Worm (Caenorhabditis elegans) whole organism, L4 larva: ENCODE measurements around the gene mig-22.

Experiments used
- D1046.2 ChIP-seq: fragments of 200-800 bp; sonication (Bioruptor generic); IDR thresholded peaks from 2 replicates; pipeline ENCODE4 v1.3.6; 2022; ENCODE audit warnings: missing genetic modification characterization, missing compliant biosample characterization
- F10B5.3 ChIP-seq: sonication (generic microtip); optimal IDR thresholded peaks from 2 replicates; lab custom pipeline; 2016; ENCODE audit warnings: mild to moderate bottlenecking, missing genetic modification characterization, missing compliant biosample characterization
- F26F4.8 ChIP-seq: fragments of 200-800 bp; sonication (Bioruptor generic); conservative IDR thresholded peaks from 2 replicates; pipeline ENCODE4 v1.3.6; 2022; ENCODE audit warnings: missing genetic modification characterization, missing compliant biosample characterization
- R02D3.7 ChIP-seq: fragments of 150-350 bp; sonication (generic microtip); optimal IDR thresholded peaks from 3 replicates; lab custom pipeline; 2014; ENCODE audit warnings: missing biosample characterization, missing genetic modification characterization
- T26A8.4 ChIP-seq: fragments of 200-800 bp; sonication (Bioruptor generic); IDR thresholded peaks from 2 replicates; pipeline ENCODE4 v1.3.6; 2022; ENCODE audit warnings: missing genetic modification characterization, missing compliant biosample characterization
- Y48G9A.11 ChIP-seq: fragments of 200-800 bp; sonication (Bioruptor generic); IDR thresholded peaks from 2 replicates; pipeline ENCODE4 v1.3.6; 2022; ENCODE audit warnings: missing genetic modification reagents, missing genetic modification characterization, missing compliant biosample characterization
- ZK337.2 ChIP-seq: fragments of 200-800 bp; sonication (Bioruptor generic); IDR thresholded peaks from 2 replicates; pipeline ENCODE4 v1.3.6; 2022; ENCODE audit warnings: missing genetic modification reagents, missing genetic modification characterization, missing compliant biosample characterization
- aly-2 ChIP-seq: sonication (generic microtip); optimal IDR thresholded peaks from 2 replicates; lab custom pipeline; 2018; ENCODE audit warnings: missing biosample characterization, missing genetic modification characterization
- ama-1 ChIP-seq: fragments of 150-350 bp; optimal IDR thresholded peaks from 2 replicates; lab custom pipeline; 2014; ENCODE audit warnings: inconsistent platforms, mixed read lengths
- ceh-32 ChIP-seq: sonication (generic microtip); optimal IDR thresholded peaks from 2 replicates; lab custom pipeline; 2016; ENCODE audit warnings: mild to moderate bottlenecking, missing genetic modification characterization, missing compliant biosample characterization; ENCODE audit not compliant: poor library complexity
- ces-1 ChIP-seq: fragments of 150-350 bp; sonication (generic microtip); optimal IDR thresholded peaks from 4 replicates; lab custom pipeline; 2014; ENCODE audit warnings: missing biosample characterization, missing genetic modification reagents, missing genetic modification characterization
- cey-2 ChIP-seq: sonication (generic microtip); optimal IDR thresholded peaks from 3 replicates; lab custom pipeline; 2017; ENCODE audit warnings: missing genetic modification characterization, mild to moderate bottlenecking, missing compliant biosample characterization, antibody characterized with exemption, borderline replicate concordance; ENCODE audit not compliant: insufficient read depth
- daf-19 ChIP-seq: fragments of 200-800 bp; sonication (Bioruptor generic); conservative IDR thresholded peaks from 2 replicates; pipeline ENCODE4 v1.3.6; 2022; ENCODE audit warnings: missing genetic modification characterization, missing compliant biosample characterization
- dmd-8 ChIP-seq: fragments of 200-800 bp; sonication (Bioruptor generic); IDR thresholded peaks from 2 replicates; pipeline ENCODE4 v1.3.6; 2022; ENCODE audit warnings: missing genetic modification characterization, missing compliant biosample characterization
- dpl-1 ChIP-seq: fragments of 150-350 bp; optimal IDR thresholded peaks from 2 replicates; lab custom pipeline; 2014; ENCODE audit warnings: missing biosample characterization, missing genetic modification reagents, missing genetic modification characterization
- egl-27 ChIP-seq: sonication (generic microtip); optimal IDR thresholded peaks from 3 replicates; lab custom pipeline; 2017; ENCODE audit warnings: missing biosample characterization, missing genetic modification reagents, missing genetic modification characterization
- egl-43 ChIP-seq: fragments of 200-800 bp; sonication (Bioruptor generic); IDR thresholded peaks from 2 replicates; pipeline ENCODE4 v1.3.6; 2022; ENCODE audit warnings: missing genetic modification reagents, missing genetic modification characterization, missing compliant biosample characterization
- fkh-10 ChIP-seq: fragments of 150-350 bp; optimal IDR thresholded peaks from 2 replicates; lab custom pipeline; 2014; ENCODE audit warnings: missing biosample characterization, missing genetic modification reagents, missing genetic modification characterization
- gei-8 ChIP-seq: fragments of 200-800 bp; sonication (Bioruptor generic); optimal IDR thresholded peaks from 2 replicates; lab custom pipeline; 2018; ENCODE audit warnings: mild to moderate bottlenecking, missing genetic modification characterization, missing compliant biosample characterization
- hlh-11 ChIP-seq: fragments of 200-800 bp; sonication (Bioruptor generic); optimal IDR thresholded peaks from 2 replicates; lab custom pipeline; 2018; ENCODE audit warnings: mild to moderate bottlenecking, missing genetic modification characterization, missing compliant biosample characterization
- hlh-30 ChIP-seq: sonication (generic microtip); optimal IDR thresholded peaks from 2 replicates; lab custom pipeline; 2017; ENCODE audit warnings: antibody characterized with exemption, mild to moderate bottlenecking, missing genetic modification characterization, missing compliant biosample characterization; ENCODE audit not compliant: insufficient read depth
- hmg-1.1 ChIP-seq: fragments of 200-800 bp; sonication (Bioruptor generic); IDR thresholded peaks from 2 replicates; pipeline ENCODE4 v1.3.6; 2022; ENCODE audit warnings: missing genetic modification reagents, missing genetic modification characterization, missing compliant biosample characterization
- jun-1 ChIP-seq: fragments of 150-350 bp; optimal IDR thresholded peaks from 2 replicates; lab custom pipeline; 2014; ENCODE audit warnings: missing biosample characterization, missing genetic modification reagents, missing genetic modification characterization
- lin-13 ChIP-seq: fragments of 150-350 bp; optimal IDR thresholded peaks from 2 replicates; lab custom pipeline; 2014; ENCODE audit warnings: missing biosample characterization, missing genetic modification reagents, missing genetic modification characterization
- lin-29 ChIP-seq: fragments of 200-800 bp; sonication (Bioruptor generic); IDR thresholded peaks from 2 replicates; pipeline ENCODE4 v1.3.6; 2022; ENCODE audit warnings: missing genetic modification reagents, missing genetic modification characterization, missing compliant biosample characterization
- lin-39 ChIP-seq: fragments of 150-350 bp; optimal IDR thresholded peaks from 2 replicates; lab custom pipeline; 2014; ENCODE audit warnings: missing biosample characterization, missing genetic modification reagents, missing genetic modification characterization
- lir-3 ChIP-seq: sonication (generic microtip); optimal IDR thresholded peaks from 2 replicates; lab custom pipeline; 2016; ENCODE audit warnings: mild to moderate bottlenecking, missing genetic modification characterization, missing compliant biosample characterization
- madf-5 ChIP-seq, 2 experiments: fragments of 200-800 bp; sonication (Bioruptor generic); IDR thresholded peaks; 2 replicates each; pipeline ENCODE4 v1.3.6; 2022; ENCODE audit warnings: missing compliant biosample characterization in 2 of 2, missing genetic modification characterization in 2 of 2
- madf-9 ChIP-seq: fragments of 200-800 bp; sonication (Bioruptor generic); conservative IDR thresholded peaks from 2 replicates; pipeline ENCODE4 v1.3.6; 2022; ENCODE audit warnings: missing genetic modification reagents, missing genetic modification characterization, missing compliant biosample characterization
- mdl-1 ChIP-seq, 2 experiments: fragments of 150-350 bp in 1 of 2; sonication (generic microtip) in 1 of 2; optimal IDR thresholded peaks; 2 replicates each; lab custom pipeline; 2014 to 2017; ENCODE audit warnings: missing biosample characterization in 2 of 2, missing genetic modification characterization in 2 of 2
- nhr-102 ChIP-seq: sonication (generic microtip); optimal IDR thresholded peaks from 2 replicates; lab custom pipeline; 2016; ENCODE audit warnings: mild to moderate bottlenecking, missing genetic modification characterization, moderate library complexity, missing compliant biosample characterization
- nhr-11 ChIP-seq: fragments of 150-350 bp; optimal IDR thresholded peaks from 2 replicates; lab custom pipeline; 2014; ENCODE audit warnings: missing biosample characterization, missing genetic modification characterization
- nhr-237 ChIP-seq: sonication (generic microtip); optimal IDR thresholded peaks from 2 replicates; lab custom pipeline; 2017; ENCODE audit warnings: missing biosample characterization, missing genetic modification characterization
- nhr-28 ChIP-seq: fragments of 150-350 bp; optimal IDR thresholded peaks from 2 replicates; lab custom pipeline; 2014; ENCODE audit warnings: missing biosample characterization, missing genetic modification characterization
- nhr-76 ChIP-seq: fragments of 150-350 bp; optimal IDR thresholded peaks from 2 replicates; lab custom pipeline; 2014; ENCODE audit warnings: missing biosample characterization, missing genetic modification characterization
- nhr-77 ChIP-seq: fragments of 150-350 bp; optimal IDR thresholded peaks from 2 replicates; lab custom pipeline; 2014; ENCODE audit warnings: missing biosample characterization, missing genetic modification characterization
- pqm-1 ChIP-seq: sonication (generic microtip); optimal IDR thresholded peaks from 2 replicates; lab custom pipeline; 2017; ENCODE audit warnings: missing biosample characterization, missing genetic modification characterization
- rbr-2 ChIP-seq: sonication (generic microtip); optimal IDR thresholded peaks from 2 replicates; lab custom pipeline; 2016; ENCODE audit warnings: missing genotype, missing genetic modification characterization, missing compliant biosample characterization
- saeg-2 ChIP-seq: fragments of 200-800 bp; sonication (Bioruptor generic); IDR thresholded peaks from 2 replicates; pipeline ENCODE4 v1.3.6; 2022; ENCODE audit warnings: missing genetic modification reagents, missing genetic modification characterization, missing compliant biosample characterization
- set-16 ChIP-seq: fragments of 200-800 bp; sonication (Bioruptor generic); IDR thresholded peaks from 2 replicates; pipeline ENCODE4 v1.3.6; 2022; ENCODE audit warnings: missing genetic modification reagents, missing genetic modification characterization, missing compliant biosample characterization
- spr-3 ChIP-seq: fragments of 200-800 bp; sonication (Bioruptor generic); optimal IDR thresholded peaks from 2 replicates; lab custom pipeline; 2018; ENCODE audit warnings: mild to moderate bottlenecking, missing genetic modification characterization, missing compliant biosample characterization
- tag-97 ChIP-seq: fragments of 200-800 bp; sonication (Bioruptor generic); IDR thresholded peaks from 2 replicates; pipeline ENCODE4 v1.3.6; 2022; ENCODE audit warnings: missing genetic modification characterization, missing compliant biosample characterization
- tra-1 ChIP-seq: fragments of 200-800 bp; sonication (Bioruptor generic); IDR thresholded peaks from 2 replicates; pipeline ENCODE4 v1.3.6; 2022; ENCODE audit warnings: missing genetic modification reagents, missing genetic modification characterization, missing compliant biosample characterization
- unc-62 ChIP-seq, 3 experiments: fragments of 150-350 bp in 1 of 3; sonication (generic microtip); optimal IDR thresholded peaks in 2 of 3; peaks in 1 of 3; 1 replicate in 1 of 3; 2 replicates in 2 of 3; lab custom pipeline; 2014 to 2017; ENCODE audit warnings: missing biosample characterization in 3 of 3, missing genetic modification characterization in 3 of 3, missing genetic modification reagents in 3 of 3, missing genotype in 1 of 3
- zfp-2 ChIP-seq: sonication (generic microtip); optimal IDR thresholded peaks from 2 replicates; lab custom pipeline; 2016; ENCODE audit warnings: mild to moderate bottlenecking, missing genetic modification characterization, missing compliant biosample characterization
- zfp-3 ChIP-seq: fragments of 200-800 bp; sonication (Bioruptor generic); conservative IDR thresholded peaks from 2 replicates; pipeline ENCODE4 v1.3.6; 2022; ENCODE audit warnings: missing genetic modification reagents, missing genetic modification characterization, missing compliant biosample characterization
- zip-11 ChIP-seq: fragments of 200-800 bp; sonication (Bioruptor generic); IDR thresholded peaks from 2 replicates; pipeline ENCODE4 v1.3.6; 2022; ENCODE audit warnings: missing genetic modification characterization, missing compliant biosample characterization
- ztf-7 ChIP-seq: fragments of 150-350 bp; optimal IDR thresholded peaks from 2 replicates; lab custom pipeline; 2014; ENCODE audit warnings: missing biosample characterization, missing genetic modification characterization

The mig-22 gene

DNA sequence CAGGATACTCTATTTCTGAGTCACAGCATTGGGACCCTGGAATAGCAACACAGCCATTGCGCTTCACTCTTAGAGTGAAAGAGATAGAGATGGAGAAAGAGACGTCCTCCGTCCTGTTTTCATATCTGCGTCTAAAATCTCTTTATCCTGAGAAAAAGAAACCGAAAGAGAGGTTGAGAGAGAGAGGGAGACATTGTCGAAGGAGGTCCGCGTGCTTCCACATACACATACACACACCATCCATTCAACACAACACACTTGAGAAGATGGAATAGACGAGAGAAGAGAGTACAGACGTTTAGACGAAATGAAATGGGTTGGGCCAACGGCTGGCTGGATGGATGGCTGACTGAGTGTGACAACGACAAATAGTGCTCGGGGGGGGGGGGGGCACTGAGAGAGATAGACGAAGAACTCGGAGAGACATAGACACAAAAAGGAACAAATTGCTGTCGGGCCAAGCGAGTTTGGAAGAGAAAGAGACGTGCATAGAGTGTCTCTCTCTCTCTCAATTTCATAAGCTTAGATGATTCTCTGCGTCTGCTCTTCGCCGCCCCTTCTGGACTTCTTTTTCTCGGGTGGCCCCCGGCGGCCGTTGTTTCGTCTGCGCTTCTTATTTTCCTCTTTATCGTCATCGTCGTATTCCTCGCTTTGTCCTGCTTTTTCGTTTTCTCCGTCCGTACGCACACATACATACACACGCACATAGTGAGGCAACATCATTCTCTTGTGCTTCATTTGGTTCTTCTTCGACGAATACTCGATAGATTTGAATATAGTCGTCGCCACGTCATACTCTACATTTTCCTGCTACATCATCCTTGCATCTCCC, 33.0 kb upstream of the mig-22 start, which contains the start of gene F54F2.6 (continued):
- peak; percentile 77 for TF ChIP-seq hmg-1.1 (GFP tag; lab: Robert Waterston, UW)
- TF ChIP-seq D1046.2 (GFP tag; lab: Robert Waterston, UW): 0 out of 2 replicates have a peak, but pooled peaks have one; percentile 66
- TF ChIP-seq egl-27 (tag; lab: Kevin White, UChicago): no peak
- peak; percentile 75 for TF ChIP-seq T26A8.4 (GFP tag; lab: Robert Waterston, UW)
- TF ChIP-seq R02D3.7 (tag; lab: Kevin White, UChicago): no peak
- peak; percentile 79 for TF ChIP-seq egl-43 (GFP tag; lab: Robert Waterston, UW)
- no peak for TF ChIP-seq ztf-7
- no peak for TF ChIP-seq zfp-3 (GFP tag; lab: Robert Waterston, UW)
- 0 out of 2 replicates have a peak, but pooled peaks have one; percentile 32 for TF ChIP-seq tag-97 (GFP tag; lab: Robert Waterston, UW)
- no peak for TF ChIP-seq lin-39
- TF ChIP-seq tra-1 (GFP tag; lab: Robert Waterston, UW): peak; percentile 67
- no peak for TF ChIP-seq F26F4.8 (GFP tag; lab: Robert Waterston, UW)
- peak; percentile 13; the same call in 1 of the 2 replicates for TF ChIP-seq ZK337.2 (GFP tag; lab: Robert Waterston, UW)
- peak; percentile 5 for TF ChIP-seq ama-1 (lab: Kevin White, UChicago)
- no peak for TF ChIP-seq aly-2
- TF ChIP-seq madf-5 (GFP tag; IDR thresholded peaks at IDR 0.05; lab: Robert Waterston, UW): no peak
- TF ChIP-seq madf-9 (GFP tag; lab: Robert Waterston, UW): 0 out of 2 replicates have a peak, but pooled peaks have one; percentile 4
- TF ChIP-seq jun-1 (tag; lab: Kevin White, UChicago): peak; percentile 49
- peak; percentile 25 for TF ChIP-seq nhr-102 (tag; lab: Kevin White, UChicago)
- TF ChIP-seq spr-3: peak; percentile 10
- TF ChIP-seq ceh-32 (tag; lab: Kevin White, UChicago): peak; percentile 12
- peak; percentile 93 for TF ChIP-seq rbr-2
- TF ChIP-seq daf-19: no peak
- TF ChIP-seq Y48G9A.11 (GFP tag; lab: Robert Waterston, UW): no peak
- TF ChIP-seq dpl-1 (GFP tag; lab: Kevin White, UChicago): peak; percentile 33
- peak; percentile 10 for TF ChIP-seq nhr-77 (tag; lab: Kevin White, UChicago)
- peak; percentile 74 for TF ChIP-seq fkh-10 (GFP tag; lab: Kevin White, UChicago)
- no peak for TF ChIP-seq nhr-76 (tag; lab: Kevin White, UChicago)
- TF ChIP-seq dmd-8: peak; percentile 67; the same call in 1 of the 2 replicates
- peak; percentile 57 for TF ChIP-seq lin-13 (GFP tag; lab: Kevin White, UChicago)
- no peak for TF ChIP-seq lir-3 (tag; lab: Kevin White, UChicago)
- peak; percentile 95 for TF ChIP-seq hlh-30 (tag; lab: Kevin White, UChicago)
- TF ChIP-seq gei-8: peak; percentile 62
- TF ChIP-seq nhr-11 (tag; lab: Kevin White, UChicago): peak; percentile 81
- no peak for TF ChIP-seq lin-29
- TF ChIP-seq zfp-2 (tag; lab: Kevin White, UChicago): no peak
- peak; percentile 15; the same call in 1 of the 2 replicates for TF ChIP-seq saeg-2
- TF ChIP-seq cey-2: no peak
- peak; percentile 69 to 98 for TF ChIP-seq mdl-1 (tag; optimal IDR thresholded peaks at IDR 0.05; lab: Kevin White, UChicago)
- peak; percentile 65 for TF ChIP-seq nhr-28 (tag; lab: Kevin White, UChicago)
- TF ChIP-seq zip-11: no peak
- peak; percentile 87 for TF ChIP-seq set-16
- peak; percentile 98 for TF ChIP-seq hlh-11 (tag; lab: Kevin White, UChicago)
- TF ChIP-seq nhr-237 (tag; lab: Kevin White, UChicago): peak; percentile 13
- peak in 1 of 2 experiments; percentile 100 for TF ChIP-seq unc-62 (GFP tag; optimal IDR thresholded peaks at IDR 0.05 in 1 of 2; lab: Kevin White, UChicago)
- TF ChIP-seq unc-62 (tag; optimal IDR thresholded peaks at IDR 0.05; lab: Kevin White, UChicago): peak; percentile 89
- peak; percentile 35 for TF ChIP-seq pqm-1 (tag; lab: Kevin White, UChicago)
- peak; percentile 27 for TF ChIP-seq ces-1 (GFP tag; lab: Kevin White, UChicago)
- TF ChIP-seq F10B5.3: no peak
